Fruit fly (Drosophila melanogaster) whole organism, embryonic: ENCODE results near the gene Reepl1.
A peak's percentile ranks its signal among the peaks of the same experiment; 100 is the strongest.

Experiments used
- BEAF-32 ChIP-seq: fragments of 200-800 bp; sonication (Bioruptor generic); optimal IDR thresholded peaks from 3 replicates; lab custom pipeline; 2017; ENCODE audit warnings: missing biosample characterization, missing genetic modification characterization, mild to moderate bottlenecking, moderate library complexity, missing genetic modification reagents
- CG12104 ChIP-seq: fragments of 200-800 bp; sonication (Bioruptor generic); optimal IDR thresholded peaks from 3 replicates; lab custom pipeline; 2016; ENCODE audit warnings: missing biosample characterization, missing genetic modification characterization
- CG12155 ChIP-seq: fragments of 200-800 bp; sonication (Bioruptor generic); optimal IDR thresholded peaks from 3 replicates; lab custom pipeline; 2016; ENCODE audit warnings: missing biosample characterization, missing genetic modification characterization
- CG13894 ChIP-seq: fragments of 200-800 bp; sonication (Bioruptor generic); optimal IDR thresholded peaks from 3 replicates; lab custom pipeline; 2018; ENCODE audit warnings: missing biosample characterization, mild to moderate bottlenecking, missing genetic modification characterization, moderate library complexity
- CG14667 ChIP-seq: fragments of 200-800 bp; sonication (Bioruptor generic); IDR thresholded peaks from 2 replicates; pipeline ENCODE4 v1.3.6; 2022; ENCODE audit warnings: missing biosample characterization, missing genetic modification characterization
- CG14860 ChIP-seq: fragments of 200-800 bp; sonication (Bioruptor generic); IDR thresholded peaks from 3 replicates; pipeline ENCODE4 v1.3.6; 2022; ENCODE audit warnings: missing biosample characterization, missing genetic modification characterization; ENCODE audit not compliant: partially characterized antibody
- CG15479 ChIP-seq: fragments of 200-800 bp; sonication (Bioruptor generic); optimal IDR thresholded peaks from 3 replicates; lab custom pipeline; 2019; ENCODE audit warnings: missing biosample characterization, mild to moderate bottlenecking, missing genetic modification characterization, moderate library complexity
- CG15514 ChIP-seq: fragments of 200-800 bp; sonication (Bioruptor generic); optimal IDR thresholded peaks from 3 replicates; lab custom pipeline; 2017; ENCODE audit warnings: missing biosample characterization, missing genetic modification characterization, mild to moderate bottlenecking, moderate library complexity, missing genetic modification reagents
- CG15601 ChIP-seq: fragments of 200-800 bp; sonication (Bioruptor generic); optimal IDR thresholded peaks from 3 replicates; lab custom pipeline; 2019; ENCODE audit warnings: missing biosample characterization, mild to moderate bottlenecking, missing genetic modification characterization, moderate library complexity
- CG16779 ChIP-seq: fragments of 200-800 bp; sonication (Bioruptor generic); IDR thresholded peaks from 2 replicates; pipeline ENCODE4 v1.3.6; 2022; ENCODE audit warnings: missing biosample characterization, missing genetic modification characterization
- CG17912 ChIP-seq: fragments of 200-800 bp; sonication (Bioruptor generic); optimal IDR thresholded peaks from 2 replicates; lab custom pipeline; 2018; ENCODE audit warnings: missing biosample characterization, mild to moderate bottlenecking, missing genetic modification characterization
- CG18262 ChIP-seq: fragments of 200-800 bp; optimal IDR thresholded peaks from 3 replicates; lab custom pipeline; 2019; ENCODE audit warnings: missing biosample characterization, mild to moderate bottlenecking, missing genetic modification characterization, moderate library complexity
- CG2712 ChIP-seq: fragments of 200-800 bp; optimal IDR thresholded peaks from 3 replicates; lab custom pipeline; 2019; ENCODE audit warnings: missing biosample characterization, mild to moderate bottlenecking, missing genetic modification characterization, moderate library complexity
- CG32772 ChIP-seq: fragments of 200-800 bp; sonication (Bioruptor generic); IDR thresholded peaks from 2 replicates; pipeline ENCODE4 v1.3.6; 2022; ENCODE audit warnings: missing biosample characterization, missing genetic modification characterization
- CG5953 ChIP-seq: fragments of 200-800 bp; sonication (Bioruptor generic); IDR thresholded peaks from 2 replicates; pipeline ENCODE4 v1.3.6; 2022; ENCODE audit warnings: missing biosample characterization, missing genetic modification characterization
- CG6813 ChIP-seq: fragments of 200-800 bp; sonication (Bioruptor generic); optimal IDR thresholded peaks from 2 replicates; lab custom pipeline; 2017; ENCODE audit warnings: missing biosample characterization, missing genetic modification characterization, mild to moderate bottlenecking, moderate library complexity, missing genetic modification reagents
- CG6854 ChIP-seq: fragments of 200-800 bp; sonication (Bioruptor generic); optimal IDR thresholded peaks from 3 replicates; lab custom pipeline; 2017; ENCODE audit warnings: missing biosample characterization, mild to moderate bottlenecking, missing genetic modification characterization
- CG7928 ChIP-seq: fragments of 200-800 bp; sonication (Bioruptor generic); optimal IDR thresholded peaks from 2 replicates; lab custom pipeline; 2017; ENCODE audit warnings: missing biosample characterization, mild to moderate bottlenecking, missing genetic modification characterization
- CG7987 ChIP-seq: fragments of 200-800 bp; sonication (Bioruptor generic); optimal IDR thresholded peaks from 2 replicates; lab custom pipeline; 2018; ENCODE audit warnings: missing biosample characterization, mild to moderate bottlenecking, missing genetic modification characterization, moderate library complexity
- CG8281 ChIP-seq: fragments of 200-800 bp; sonication (Bioruptor generic); optimal IDR thresholded peaks from 2 replicates; lab custom pipeline; 2018; ENCODE audit warnings: missing biosample characterization, mild to moderate bottlenecking, missing genetic modification characterization, moderate library complexity
- CG8388 ChIP-seq: fragments of 200-800 bp; sonication (Bioruptor generic); optimal IDR thresholded peaks from 2 replicates; lab custom pipeline; 2019; ENCODE audit warnings: missing biosample characterization, mild to moderate bottlenecking, missing genetic modification characterization, moderate library complexity
- CG8765 ChIP-seq: fragments of 200-800 bp; sonication (Bioruptor generic); IDR thresholded peaks from 2 replicates; pipeline ENCODE4 v1.3.6; 2022; ENCODE audit warnings: missing biosample characterization, missing genetic modification characterization
- CTCF ChIP-seq: fragments of 200-800 bp; sonication (Bioruptor generic); optimal IDR thresholded peaks from 2 replicates; lab custom pipeline; 2017; ENCODE audit warnings: missing biosample characterization, mild to moderate bottlenecking, missing genetic modification characterization, moderate library complexity
- Camta ChIP-seq: fragments of 200-800 bp; sonication (Bioruptor generic); optimal IDR thresholded peaks from 2 replicates; lab custom pipeline; 2016; ENCODE audit warnings: missing biosample characterization, missing genetic modification characterization
- Doc2 ChIP-seq: fragments of 200-800 bp; sonication (Bioruptor generic); IDR thresholded peaks from 2 replicates; pipeline ENCODE4 v1.3.6; 2022; ENCODE audit warnings: missing biosample characterization, missing genetic modification characterization
- Eip74EF ChIP-seq, 2 experiments: fragments of 200-800 bp in 1 of 2; fragments of >200 bp in 1 of 2; sonication (Bioruptor generic) in 1 of 2; optimal IDR thresholded peaks; 2 replicates each; lab custom pipeline; 2017 to 2019; ENCODE audit warnings: missing biosample characterization in 2 of 2, missing genetic modification characterization in 2 of 2, mild to moderate bottlenecking in 1 of 2, moderate library complexity in 1 of 2
- Fer3 ChIP-seq: fragments of 200-800 bp; sonication (Bioruptor generic); optimal IDR thresholded peaks from 2 replicates; lab custom pipeline; 2018; ENCODE audit warnings: missing biosample characterization, mild to moderate bottlenecking, missing genetic modification characterization, moderate library complexity
- Hey ChIP-seq: fragments of 200-800 bp; sonication (Bioruptor generic); optimal IDR thresholded peaks from 3 replicates; lab custom pipeline; 2018; ENCODE audit warnings: missing biosample characterization, mild to moderate bottlenecking, missing genetic modification characterization
- Sox102F ChIP-seq: fragments of 200-800 bp; sonication (Bioruptor generic); optimal IDR thresholded peaks from 2 replicates; lab custom pipeline; 2018; ENCODE audit warnings: missing biosample characterization, mild to moderate bottlenecking, missing genetic modification characterization, moderate library complexity
- Sry-β ChIP-seq: fragments of 200-800 bp; sonication (Bioruptor generic); optimal IDR thresholded peaks from 2 replicates; lab custom pipeline; 2018; ENCODE audit warnings: missing biosample characterization, mild to moderate bottlenecking, missing genetic modification characterization, moderate library complexity
- Trl ChIP-seq, 3 experiments: fragments of >200 bp in 2 of 3; fragments of 200-800 bp in 1 of 3; sonication (Bioruptor generic) in 1 of 3; optimal IDR thresholded peaks; 2 replicates in 1 of 3; 3 replicates in 2 of 3; lab custom pipeline; 2016 to 2017; ENCODE audit warnings: missing biosample characterization in 1 of 3, missing genetic modification characterization in 1 of 3
- Xrp1 ChIP-seq: fragments of 200-800 bp; sonication (Bioruptor generic); IDR thresholded peaks from 2 replicates; pipeline ENCODE4 v1.3.6; 2022; ENCODE audit warnings: missing biosample characterization, missing genetic modification characterization
- ac ChIP-seq: fragments of 200-800 bp; sonication (Bioruptor generic); optimal IDR thresholded peaks from 3 replicates; lab custom pipeline; 2017; ENCODE audit warnings: missing biosample characterization, mild to moderate bottlenecking, missing genetic modification characterization
- ase ChIP-seq: fragments of 200-800 bp; sonication (Bioruptor generic); IDR thresholded peaks from 3 replicates; pipeline ENCODE4 v1.3.6; 2022; ENCODE audit warnings: missing biosample characterization, missing genetic modification characterization
- az2 ChIP-seq: fragments of 200-800 bp; sonication (Bioruptor generic); optimal IDR thresholded peaks from 3 replicates; lab custom pipeline; 2016; ENCODE audit warnings: missing biosample characterization, missing genetic modification characterization
- croc ChIP-seq: fragments of 200-800 bp; sonication (Bioruptor generic); conservative IDR thresholded peaks from 3 replicates; pipeline ENCODE4 v1.3.6; 2022; ENCODE audit warnings: missing biosample characterization, missing genetic modification characterization
- crp ChIP-seq, 2 experiments: fragments of 200-800 bp; sonication (Bioruptor generic); optimal IDR thresholded peaks; 2 replicates in 1 of 2; 3 replicates in 1 of 2; lab custom pipeline; 2017; ENCODE audit warnings: missing biosample characterization in 2 of 2, missing genetic modification characterization in 2 of 2, mild to moderate bottlenecking in 1 of 2, moderate library complexity in 1 of 2
- disco-r ChIP-seq: fragments of 200-800 bp; sonication (Bioruptor generic); optimal IDR thresholded peaks from 2 replicates; lab custom pipeline; 2016; ENCODE audit warnings: missing biosample characterization, missing genetic modification characterization
- en ChIP-seq: fragments of 200-800 bp; sonication (Bioruptor generic); optimal IDR thresholded peaks from 2 replicates; lab custom pipeline; 2016; ENCODE audit warnings: missing biosample characterization, missing genetic modification characterization
- gcm2 ChIP-seq: fragments of 200-800 bp; sonication (Bioruptor generic); optimal IDR thresholded peaks from 2 replicates; lab custom pipeline; 2016; ENCODE audit warnings: missing biosample characterization, missing genetic modification characterization
- grau ChIP-seq: fragments of 200-800 bp; optimal IDR thresholded peaks from 3 replicates; lab custom pipeline; 2019; ENCODE audit warnings: missing biosample characterization, mild to moderate bottlenecking, missing genetic modification characterization, moderate library complexity
- jumu ChIP-seq: fragments of 200-800 bp; sonication (Bioruptor generic); optimal IDR thresholded peaks from 3 replicates; lab custom pipeline; 2016; ENCODE audit warnings: missing biosample characterization, missing genetic modification characterization
- ken ChIP-seq: fragments of 200-800 bp; sonication (Bioruptor generic); IDR thresholded peaks from 3 replicates; pipeline ENCODE4 v1.3.6; 2022; ENCODE audit warnings: missing biosample characterization, missing genetic modification characterization
- phol ChIP-seq: fragments of 200-800 bp; sonication (Bioruptor generic); optimal IDR thresholded peaks from 3 replicates; lab custom pipeline; 2018; ENCODE audit warnings: missing biosample characterization, mild to moderate bottlenecking, missing genetic modification characterization, moderate library complexity
- psq ChIP-seq: fragments of 200-800 bp; sonication (Bioruptor generic); optimal IDR thresholded peaks from 2 replicates; lab custom pipeline; 2017; ENCODE audit warnings: missing biosample characterization, missing genetic modification characterization
- trem ChIP-seq: fragments of 200-800 bp; optimal IDR thresholded peaks from 3 replicates; lab custom pipeline; 2019; ENCODE audit warnings: missing biosample characterization, mild to moderate bottlenecking, missing genetic modification characterization, moderate library complexity
- unc-4 ChIP-seq: fragments of 200-800 bp; sonication (Bioruptor generic); IDR thresholded peaks from 2 replicates; pipeline ENCODE4 v1.3.6; 2022; ENCODE audit warnings: missing biosample characterization, missing genetic modification characterization; ENCODE audit not compliant: partially characterized antibody
- unpg ChIP-seq: fragments of 200-800 bp; sonication (Bioruptor generic); optimal IDR thresholded peaks from 3 replicates; lab custom pipeline; 2018; ENCODE audit warnings: missing biosample characterization, mild to moderate bottlenecking, missing genetic modification characterization, moderate library complexity

Reepl1 gene

DNA sequence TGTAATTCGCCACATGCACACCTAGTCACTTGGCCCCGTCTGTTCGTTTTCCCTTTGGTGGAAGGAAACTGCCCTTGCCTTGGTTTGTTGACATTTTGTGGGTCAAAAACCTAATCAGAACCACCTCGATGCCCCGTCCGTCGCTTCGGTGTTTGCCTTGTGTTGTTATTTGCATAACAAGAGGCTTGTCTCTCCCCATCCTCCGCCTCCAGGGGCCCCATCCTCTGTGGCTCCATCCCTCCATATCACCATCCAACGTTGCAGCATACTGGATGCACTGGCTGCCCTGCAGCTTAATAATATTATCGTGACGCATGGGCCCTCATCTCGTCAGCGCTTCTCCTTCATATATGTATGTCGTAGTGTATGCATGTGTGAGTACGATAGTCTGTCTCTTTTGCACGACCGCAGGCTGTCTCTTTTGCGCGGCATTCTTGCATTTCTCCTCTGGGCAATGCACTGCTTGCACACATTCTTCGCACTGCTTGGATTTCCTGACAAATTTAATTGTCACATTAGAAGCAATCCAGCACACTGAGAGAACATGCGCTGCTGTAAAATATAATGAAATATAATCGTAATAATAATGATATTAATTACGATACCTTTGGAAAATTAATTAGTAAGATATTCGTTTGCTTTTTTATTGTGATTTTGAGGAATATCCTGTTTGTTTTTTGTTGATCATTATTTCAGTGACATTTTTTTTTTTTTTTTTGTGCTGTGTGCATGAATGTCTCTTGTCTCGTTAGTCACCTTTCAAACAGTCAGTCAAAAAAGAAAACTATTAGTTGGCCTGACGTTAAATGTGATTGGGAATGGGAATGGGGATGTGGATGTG lies 28.2 kb upstream of the Reepl1 start (continued):
- TF ChIP-seq CG15514 (GFP tag; lab: Kevin White, UChicago) (no peak), CG15601 (tag; lab: Kevin White, UChicago) (no peak), CG8388 (GFP tag; lab: Kevin White, UChicago) (peak; percentile 30), CG14860 (GFP tag; lab: Robert Waterston, UW) (no peak), Sox102F (GFP tag; lab: Kevin White, UChicago) (no peak), psq (GFP tag; lab: Kevin White, UChicago) (no peak), Trl (optimal IDR thresholded peaks at IDR 0.05; lab: Kevin White, UChicago) (no peak), Trl (GFP tag; optimal IDR thresholded peaks at IDR 0.05; lab: Kevin White, UChicago) (no peak), CG7928 (GFP tag; lab: Kevin White, UChicago) (no peak), CG18262 (peak; percentile 63), unpg (GFP tag; lab: Kevin White, UChicago) (peak; percentile 23), Fer3 (no peak), CG32772 (GFP tag; lab: Robert Waterston, UW) (0 out of 2 replicates have a peak, but pooled peaks have one; percentile 8), unc-4 (GFP tag; lab: Robert Waterston, UW) (no peak), jumu (GFP tag; lab: Kevin White, UChicago) (no peak), CG16779 (GFP tag; lab: Robert Waterston, UW) (no peak), en (no peak), Eip74EF (GFP tag; optimal IDR thresholded peaks at IDR 0.05; lab: Kevin White, UChicago) (no peak), CG6854 (GFP tag; lab: Kevin White, UChicago) (no peak), CG7987 (GFP tag; lab: Kevin White, UChicago) (no peak), CG2712 (tag; lab: Kevin White, UChicago) (peak; percentile 68), CG13894 (tag; lab: Kevin White, UChicago) (no peak), CG15479 (GFP tag; lab: Kevin White, UChicago) (no peak), grau (no peak), CG8765 (GFP tag; lab: Robert Waterston, UW) (no peak), ase (GFP tag; lab: Robert Waterston, UW) (no peak), Doc2 (GFP tag; lab: Robert Waterston, UW) (no peak), CG17912 (GFP tag; lab: Kevin White, UChicago) (no peak), CG12155 (GFP tag; lab: Kevin White, UChicago) (no peak), az2 (GFP tag; lab: Kevin White, UChicago) (peak; percentile 14), trem (tag; lab: Kevin White, UChicago) (peak; percentile 18), CG12104 (no peak), disco-r (no peak), BEAF-32 (GFP tag; lab: Kevin White, UChicago) (no peak), phol (tag; lab: Kevin White, UChicago) (peak; percentile 42), crp (GFP tag; optimal IDR thresholded peaks at IDR 0.05; lab: Kevin White, UChicago) (no peak), CG5953 (GFP tag; lab: Robert Waterston, UW) (no peak), Sry-β (GFP tag; lab: Kevin White, UChicago) (no peak), ken (GFP tag; lab: Robert Waterston, UW) (no peak), croc (GFP tag; lab: Robert Waterston, UW) (no peak), Xrp1 (GFP tag; lab: Robert Waterston, UW) (peak; percentile 53), CG8281 (tag; lab: Kevin White, UChicago) (no peak), CG14667 (GFP tag; lab: Robert Waterston, UW) (no peak), CTCF (GFP tag; lab: Kevin White, UChicago) (no peak), Camta (GFP tag; lab: Kevin White, UChicago) (no peak), gcm2 (GFP tag; lab: Kevin White, UChicago) (no peak), CG6813 (GFP tag; lab: Kevin White, UChicago) (peak; percentile 13), Hey (no peak), ac (no peak)
